Fruit fly (Drosophila melanogaster) whole organism, embryonic: ENCODE data around the gene AlaRS-m.

Experiments
- Aef1 ChIP-seq: fragments of 200-800 bp; sonication (Bioruptor generic); IDR thresholded peaks from 3 replicates; pipeline ENCODE4 v1.3.6; 2022; ENCODE audit warnings: missing biosample characterization, missing genetic modification characterization
- Antp ChIP-seq: fragments of 200-800 bp; sonication (Bioruptor generic); optimal IDR thresholded peaks from 3 replicates; lab custom pipeline; 2016; ENCODE audit warnings: missing biosample characterization, missing genetic modification characterization
- CG11398 ChIP-seq: fragments of 200-800 bp; sonication (Bioruptor generic); optimal IDR thresholded peaks from 2 replicates; lab custom pipeline; 2016; ENCODE audit warnings: missing biosample characterization, missing genetic modification characterization
- CG12391 ChIP-seq: fragments of 200-800 bp; sonication (Bioruptor generic); optimal IDR thresholded peaks from 3 replicates; lab custom pipeline; 2018; ENCODE audit warnings: missing biosample characterization, mild to moderate bottlenecking, missing genetic modification characterization, moderate library complexity
- CG13296 ChIP-seq: fragments of 200-800 bp; sonication (Bioruptor generic); optimal IDR thresholded peaks from 3 replicates; lab custom pipeline; 2018; ENCODE audit warnings: missing biosample characterization, mild to moderate bottlenecking, missing genetic modification characterization
- CG13775 ChIP-seq: fragments of 200-800 bp; sonication (Bioruptor generic); optimal IDR thresholded peaks from 3 replicates; lab custom pipeline; 2017; ENCODE audit warnings: missing biosample characterization, mild to moderate bottlenecking, missing genetic modification characterization
- CG14965 ChIP-seq: fragments of 200-800 bp; sonication (Bioruptor generic); optimal IDR thresholded peaks from 2 replicates; lab custom pipeline; 2016; ENCODE audit warnings: missing biosample characterization, missing genetic modification characterization, borderline replicate concordance
- CG15269 ChIP-seq: fragments of 200-800 bp; sonication (Bioruptor generic); optimal IDR thresholded peaks from 2 replicates; lab custom pipeline; 2018; ENCODE audit warnings: missing biosample characterization, mild to moderate bottlenecking, missing genetic modification characterization, moderate library complexity
- CG1603 ChIP-seq: fragments of 200-800 bp; sonication (Bioruptor generic); optimal IDR thresholded peaks from 2 replicates; lab custom pipeline; 2019; ENCODE audit warnings: missing biosample characterization, mild to moderate bottlenecking, missing genetic modification characterization, moderate library complexity
- CG1792 ChIP-seq: fragments of 200-800 bp; sonication (Bioruptor generic); optimal IDR thresholded peaks from 2 replicates; lab custom pipeline; 2016; ENCODE audit warnings: missing biosample characterization, missing genetic modification characterization
- CG18262 ChIP-seq: fragments of 200-800 bp; optimal IDR thresholded peaks from 3 replicates; lab custom pipeline; 2019; ENCODE audit warnings: missing biosample characterization, mild to moderate bottlenecking, missing genetic modification characterization, moderate library complexity
- CG31365 ChIP-seq: fragments of 200-800 bp; sonication (Bioruptor generic); optimal IDR thresholded peaks from 2 replicates; lab custom pipeline; 2018; ENCODE audit warnings: missing biosample characterization, mild to moderate bottlenecking, missing genetic modification characterization
- CG32767 ChIP-seq: fragments of 200-800 bp; sonication (Bioruptor generic); IDR thresholded peaks from 2 replicates; pipeline ENCODE4 v1.3.6; 2022; ENCODE audit warnings: missing biosample characterization, missing genetic modification characterization
- CG34376 ChIP-seq: fragments of 200-800 bp; sonication (Bioruptor generic); optimal IDR thresholded peaks from 2 replicates; lab custom pipeline; 2018; ENCODE audit warnings: missing biosample characterization, mild to moderate bottlenecking, missing genetic modification characterization
- CG4360 ChIP-seq: fragments of 200-800 bp; sonication (Bioruptor generic); IDR thresholded peaks from 2 replicates; pipeline ENCODE4 v1.3.6; 2022; ENCODE audit warnings: missing biosample characterization, missing genetic modification characterization
- CG4707 ChIP-seq: fragments of 200-800 bp; sonication (Bioruptor generic); optimal IDR thresholded peaks from 2 replicates; lab custom pipeline; 2018; ENCODE audit warnings: missing biosample characterization, mild to moderate bottlenecking, missing genetic modification characterization, moderate library complexity
- CG4854 ChIP-seq: fragments of 200-800 bp; sonication (Bioruptor generic); optimal IDR thresholded peaks from 2 replicates; lab custom pipeline; 2016; ENCODE audit warnings: missing biosample characterization, missing genetic modification characterization, inconsistent platforms
- CG5180 ChIP-seq: fragments of 200-800 bp; sonication (Bioruptor generic); optimal IDR thresholded peaks from 3 replicates; lab custom pipeline; 2017; ENCODE audit warnings: missing biosample characterization, missing genetic modification characterization, mild to moderate bottlenecking, moderate library complexity, missing genetic modification reagents
- CG6683 ChIP-seq: fragments of 200-800 bp; sonication (Bioruptor generic); optimal IDR thresholded peaks from 2 replicates; lab custom pipeline; 2017; ENCODE audit warnings: missing biosample characterization, mild to moderate bottlenecking, missing genetic modification characterization, missing genetic modification reagents
- CG6689 ChIP-seq: fragments of 200-800 bp; sonication (Bioruptor generic); IDR thresholded peaks from 2 replicates; pipeline ENCODE4 v1.3.6; 2022; ENCODE audit warnings: missing biosample characterization, missing genetic modification characterization
- CG8281 ChIP-seq: fragments of 200-800 bp; sonication (Bioruptor generic); optimal IDR thresholded peaks from 2 replicates; lab custom pipeline; 2018; ENCODE audit warnings: missing biosample characterization, mild to moderate bottlenecking, missing genetic modification characterization, moderate library complexity
- CG8388 ChIP-seq: fragments of 200-800 bp; sonication (Bioruptor generic); optimal IDR thresholded peaks from 2 replicates; lab custom pipeline; 2019; ENCODE audit warnings: missing biosample characterization, mild to moderate bottlenecking, missing genetic modification characterization, moderate library complexity
- CG8478 ChIP-seq: fragments of >200 bp; optimal IDR thresholded peaks from 2 replicates; lab custom pipeline; 2018
- D19A ChIP-seq: fragments of 200-800 bp; optimal IDR thresholded peaks from 3 replicates; lab custom pipeline; 2019; ENCODE audit warnings: missing biosample characterization, mild to moderate bottlenecking, missing genetic modification characterization, moderate library complexity
- Doc3 ChIP-seq: fragments of 200-800 bp; sonication (Bioruptor generic); IDR thresholded peaks from 3 replicates; pipeline ENCODE4 v1.3.6; 2022; ENCODE audit warnings: missing biosample characterization, missing genetic modification characterization; ENCODE audit not compliant: partially characterized antibody
- E2f2 ChIP-seq: fragments of 200-800 bp; sonication (Bioruptor generic); IDR thresholded peaks from 2 replicates; pipeline ENCODE4 v1.3.6; 2022; ENCODE audit warnings: missing biosample characterization, missing genetic modification characterization
- Ets65A ChIP-seq: fragments of 200-800 bp; sonication (Bioruptor generic); peaks from one replicate; lab custom pipeline; 2016; ENCODE audit warnings: missing biosample characterization, missing genetic modification characterization
- Fer1 ChIP-seq: fragments of 200-800 bp; sonication (Bioruptor generic); optimal IDR thresholded peaks from 2 replicates; lab custom pipeline; 2017; ENCODE audit warnings: missing biosample characterization, mild to moderate bottlenecking, missing genetic modification characterization
- Fer2 ChIP-seq: fragments of 200-800 bp; sonication (Bioruptor generic); optimal IDR thresholded peaks from 2 replicates; lab custom pipeline; 2018; ENCODE audit warnings: missing biosample characterization, mild to moderate bottlenecking, missing genetic modification characterization, moderate library complexity
- HLHmδ ChIP-seq: fragments of 200-800 bp; sonication (Bioruptor generic); optimal IDR thresholded peaks from 2 replicates; lab custom pipeline; 2018; ENCODE audit warnings: missing biosample characterization, mild to moderate bottlenecking, missing genetic modification characterization, moderate library complexity
- Max ChIP-seq: fragments of 200-800 bp; sonication (Bioruptor generic); optimal IDR thresholded peaks from 2 replicates; lab custom pipeline; 2016; ENCODE audit warnings: missing biosample characterization, mild to moderate bottlenecking, missing genetic modification characterization
- Sry-β ChIP-seq: fragments of 200-800 bp; sonication (Bioruptor generic); optimal IDR thresholded peaks from 2 replicates; lab custom pipeline; 2018; ENCODE audit warnings: missing biosample characterization, mild to moderate bottlenecking, missing genetic modification characterization, moderate library complexity
- Tbp ChIP-seq: fragments of >200 bp; optimal IDR thresholded peaks from 2 replicates; lab custom pipeline; 2018; ENCODE audit warnings: missing biosample characterization, missing genetic modification characterization
- ab ChIP-seq: fragments of 200-800 bp; sonication (Bioruptor generic); optimal IDR thresholded peaks from 2 replicates; lab custom pipeline; 2016; ENCODE audit warnings: missing biosample characterization, missing genetic modification characterization
- abd-A ChIP-seq: fragments of 200-800 bp; sonication (Bioruptor generic); optimal IDR thresholded peaks from 3 replicates; lab custom pipeline; 2019; ENCODE audit warnings: missing biosample characterization, mild to moderate bottlenecking, missing genetic modification characterization, moderate library complexity
- chm ChIP-seq: fragments of 200-800 bp; sonication (Bioruptor generic); IDR thresholded peaks from 2 replicates; pipeline ENCODE4 v1.3.6; 2022; ENCODE audit warnings: missing biosample characterization, missing genetic modification characterization
- ci ChIP-seq: fragments of 200-800 bp; sonication (Bioruptor generic); IDR thresholded peaks from 3 replicates; pipeline ENCODE4 v1.3.6; 2022; ENCODE audit warnings: missing biosample characterization, missing genetic modification characterization
- dan ChIP-seq: fragments of 200-800 bp; sonication (Bioruptor generic); IDR thresholded peaks from 2 replicates; pipeline ENCODE4 v1.3.6; 2022; ENCODE audit warnings: missing biosample characterization, missing genetic modification characterization
- ftz-f1 ChIP-seq: fragments of 200-800 bp; sonication (Bioruptor generic); optimal IDR thresholded peaks from 2 replicates; lab custom pipeline; 2016; ENCODE audit warnings: missing biosample characterization, missing genetic modification characterization
- fu2 ChIP-seq: fragments of 200-800 bp; sonication (Bioruptor generic); optimal IDR thresholded peaks from 2 replicates; lab custom pipeline; 2016; ENCODE audit warnings: missing biosample characterization, missing genetic modification characterization
- gsb-n ChIP-seq: fragments of 200-800 bp; sonication (Bioruptor generic); optimal IDR thresholded peaks from 3 replicates; lab custom pipeline; 2018; ENCODE audit warnings: missing biosample characterization, mild to moderate bottlenecking, missing genetic modification characterization
- lbe ChIP-seq: fragments of 200-800 bp; sonication (Bioruptor generic); optimal IDR thresholded peaks from 2 replicates; lab custom pipeline; 2016; ENCODE audit warnings: missing biosample characterization, mild to moderate bottlenecking, missing genetic modification characterization
- luna ChIP-seq: fragments of 200-800 bp; sonication (Bioruptor generic); optimal IDR thresholded peaks from 2 replicates; lab custom pipeline; 2016; ENCODE audit warnings: missing biosample characterization, missing genetic modification characterization
- org-1 ChIP-seq: fragments of 200-800 bp; sonication (Bioruptor generic); optimal IDR thresholded peaks from 2 replicates; lab custom pipeline; 2017; ENCODE audit warnings: missing biosample characterization, missing genetic modification characterization
- pzg ChIP-seq: fragments of 200-800 bp; sonication (Bioruptor generic); optimal IDR thresholded peaks from 3 replicates; lab custom pipeline; 2018; ENCODE audit warnings: missing biosample characterization, mild to moderate bottlenecking, missing genetic modification characterization, moderate library complexity
- seq ChIP-seq: fragments of 200-800 bp; sonication (Bioruptor generic); IDR thresholded peaks from 2 replicates; pipeline ENCODE4 v1.3.6; 2022; ENCODE audit warnings: missing biosample characterization, missing genetic modification characterization
- slou ChIP-seq: fragments of 200-800 bp; sonication (Bioruptor generic); optimal IDR thresholded peaks from 3 replicates; lab custom pipeline; 2016; ENCODE audit warnings: missing biosample characterization, missing genetic modification characterization
- sr ChIP-seq: fragments of 200-800 bp; sonication (Bioruptor generic); IDR thresholded peaks from 3 replicates; pipeline ENCODE4 v1.3.6; 2022; ENCODE audit warnings: missing biosample characterization, missing genetic modification characterization
- vnd ChIP-seq: fragments of 200-800 bp; sonication (Bioruptor generic); IDR thresholded peaks from 3 replicates; pipeline ENCODE4 v1.3.6; 2022; ENCODE audit warnings: missing biosample characterization, missing genetic modification characterization; ENCODE audit not compliant: partially characterized antibody
- vvl ChIP-seq: fragments of 200-800 bp; sonication (Bioruptor generic); IDR thresholded peaks from 2 replicates; pipeline ENCODE4 v1.3.6; 2022; ENCODE audit warnings: missing biosample characterization, missing genetic modification characterization

Gene AlaRS-m

DNA sequence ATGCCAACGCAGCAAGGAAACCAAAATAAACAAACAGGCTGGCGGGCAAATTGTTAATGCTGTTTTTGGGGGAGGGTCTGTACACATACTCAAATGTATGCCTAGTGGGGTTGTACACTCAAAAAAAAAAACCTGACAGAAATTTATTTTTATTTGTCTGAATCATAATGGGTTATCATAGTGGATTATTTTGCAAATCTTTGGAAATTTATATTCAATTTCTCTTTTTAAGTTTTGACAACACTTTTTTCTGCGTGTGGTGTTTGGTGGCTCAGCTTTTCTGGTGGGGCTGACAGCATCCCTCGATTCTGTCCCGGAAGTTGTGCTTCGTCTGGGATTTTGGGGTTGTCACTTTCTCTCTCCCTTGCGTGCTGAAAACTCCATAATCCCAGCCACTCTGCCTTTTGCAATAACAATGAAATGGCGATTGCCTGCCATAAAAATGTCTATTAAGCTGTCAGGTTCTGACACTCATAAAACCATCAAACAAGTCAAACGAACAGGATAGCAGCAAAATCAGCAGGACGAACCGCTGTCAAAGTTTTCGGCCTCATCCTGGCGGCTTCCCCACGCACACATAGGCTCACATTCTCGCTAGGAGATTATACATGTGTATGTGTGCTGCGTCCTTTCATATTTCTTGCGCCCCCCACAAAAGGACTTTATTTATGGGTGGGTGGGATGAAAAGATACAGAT, 9.2 kb downstream of the AlaRS-m start (continued):
- TF ChIP-seq pzg (GFP tag; lab: Kevin White, UChicago) (no peak), fu2 (GFP tag; lab: Kevin White, UChicago) (peak; percentile 67), CG13296 (GFP tag; lab: Kevin White, UChicago) (peak; percentile 82), CG8388 (peak; percentile 73), sr (GFP tag; lab: Robert Waterston, UW) (no peak), E2f2 (no peak; the same call in 1 of the 2 replicates), Fer1 (GFP tag; lab: Kevin White, UChicago) (peak; percentile 95), CG6683 (GFP tag; lab: Kevin White, UChicago) (peak; percentile 76), Max (GFP tag; lab: Kevin White, UChicago) (no peak), Fer2 (tag; lab: Kevin White, UChicago) (peak; percentile 64), Sry-β (GFP tag; lab: Kevin White, UChicago) (no peak), chm (no peak), CG4707 (GFP tag; lab: Kevin White, UChicago) (peak; percentile 20), CG1792 (GFP tag; lab: Kevin White, UChicago) (peak; percentile 35), CG31365 (peak; percentile 46), slou (GFP tag; lab: Kevin White, UChicago) (no peak), CG13775 (GFP tag; lab: Kevin White, UChicago) (peak; percentile 62), org-1 (GFP tag; lab: Kevin White, UChicago) (peak; percentile 70), ab (no peak), vnd (GFP tag; lab: Robert Waterston, UW) (no peak), CG8281 (tag; lab: Kevin White, UChicago) (peak; percentile 47), CG34376 (peak; percentile 79), luna (GFP tag; lab: Kevin White, UChicago) (no peak), seq (GFP tag; lab: Robert Waterston, UW) (peak; percentile 87), CG6689 (GFP tag; lab: Robert Waterston, UW) (peak; percentile 82; the same call in 1 of the 2 replicates), CG11398 (peak; percentile 38), CG18262 (tag; lab: Kevin White, UChicago) (peak; percentile 37), vvl (GFP tag; lab: Robert Waterston, UW) (no peak; the same call in 1 of the 2 replicates), CG4854 (GFP tag; lab: Kevin White, UChicago) (peak; percentile 15), CG15269 (tag; lab: Kevin White, UChicago) (peak; percentile 79), lbe (GFP tag; lab: Kevin White, UChicago) (no peak), CG5180 (peak; percentile 61), CG32767 (GFP tag; lab: Robert Waterston, UW) (peak; percentile 81), dan (GFP tag; lab: Robert Waterston, UW) (0 out of 2 replicates have a peak, but pooled peaks have one; percentile 17), CG12391 (tag; lab: Kevin White, UChicago) (peak; percentile 75), CG8478 (lab: Kevin White, UChicago) (no peak), Aef1 (no peak; the same call in 1 of the 3 replicates), HLHmδ (GFP tag; lab: Kevin White, UChicago) (no peak), ci (GFP tag; lab: Robert Waterston, UW) (no peak), Doc3 (no peak), Ets65A (GFP tag; lab: Kevin White, UChicago) (peak; percentile 93), abd-A (tag; lab: Kevin White, UChicago) (peak; percentile 100), gsb-n (peak; percentile 54), ftz-f1 (GFP tag; lab: Kevin White, UChicago) (no peak), Tbp (GFP tag; lab: Kevin White, UChicago) (no peak), CG1603 (peak; percentile 41), CG4360 (GFP tag; lab: Robert Waterston, UW) (peak; percentile 44; the same call in 1 of the 2 replicates), D19A (no peak), Antp (GFP tag; lab: Kevin White, UChicago) (peak; percentile 75), CG14965 (peak; percentile 35)
